Fruit fly (Drosophila melanogaster) whole organism, wandering third instar larva: ENCODE measurements around the gene Zip89B.

Source experiments
- Hr78 ChIP-seq: fragments of >200 bp; optimal IDR thresholded peaks from 2 replicates; lab custom pipeline; 2017; ENCODE audit warnings: missing biosample characterization, missing genetic modification characterization
- OdsH ChIP-seq: fragments of 200-800 bp; sonication (Bioruptor generic); optimal IDR thresholded peaks from 2 replicates; lab custom pipeline; 2016; ENCODE audit warnings: missing biosample characterization, mild to moderate bottlenecking, missing genetic modification characterization
- Vsx2 ChIP-seq: fragments of 200-300, 225-300 bp; sonication (Bioruptor generic); optimal IDR thresholded peaks from 2 replicates; lab custom pipeline; 2018; ENCODE audit warnings: missing biosample characterization, missing genetic modification characterization; ENCODE audit not compliant: partially characterized antibody
- foxo ChIP-seq, 2 experiments: fragments of 200-800 bp; sonication (Bioruptor generic); optimal IDR thresholded peaks; 2 replicates in 1 of 2; 3 replicates in 1 of 2; lab custom pipeline; 2016 to 2017; ENCODE audit warnings: missing biosample characterization in 2 of 2, missing genetic modification characterization in 2 of 2
- h ChIP-seq: fragments of 200-800 bp; sonication (Bioruptor generic); optimal IDR thresholded peaks from 3 replicates; lab custom pipeline; 2016; ENCODE audit warnings: missing biosample characterization, mild to moderate bottlenecking, missing genetic modification characterization
- usp ChIP-seq: fragments of >200 bp; optimal IDR thresholded peaks from 2 replicates; lab custom pipeline; 2017; ENCODE audit warnings: missing biosample characterization, missing genetic modification characterization

dm6 chr3R:16275890-16276619 is 29.5 kb upstream of the Zip89B start:
- TF ChIP-seq foxo (GFP tag; optimal IDR thresholded peaks at IDR 0.05; lab: Kevin White, UChicago) (no peak), OdsH (GFP tag; lab: Kevin White, UChicago) (no peak), Hr78 (GFP tag; lab: Kevin White, UChicago) (no peak), usp (GFP tag; lab: Kevin White, UChicago) (no peak), Vsx2 (no peak), h (GFP tag; lab: Kevin White, UChicago) (no peak)
